Fruit fly (Drosophila melanogaster) whole organism, adult: ENCODE results near the gene CG31021.

ENCODE experiments used
- CG11617 ChIP-seq: fragments of 200-800 bp; sonication (Bioruptor generic); optimal IDR thresholded peaks from 2 replicates; lab custom pipeline; 2017; ENCODE audit warnings: mild to moderate bottlenecking, missing biosample characterization, missing genetic modification reagents, missing genetic modification characterization
- CG12768 ChIP-seq: fragments of 200-800 bp; sonication (Bioruptor generic); optimal IDR thresholded peaks from 2 replicates; lab custom pipeline; 2017; ENCODE audit warnings: missing biosample characterization, missing genetic modification characterization, mild to moderate bottlenecking, moderate library complexity, missing genetic modification reagents
- CG33017 ChIP-seq: fragments of 200-800 bp; sonication (Bioruptor generic); optimal IDR thresholded peaks from 2 replicates; lab custom pipeline; 2018; ENCODE audit warnings: missing biosample characterization, mild to moderate bottlenecking, missing genetic modification characterization, moderate library complexity
- CG5204 ChIP-seq: fragments of 200-800 bp; sonication (Bioruptor generic); optimal IDR thresholded peaks from 2 replicates; lab custom pipeline; 2016; ENCODE audit warnings: missing biosample characterization, missing genetic modification characterization
- Clk ChIP-seq: fragments of 200-800 bp; sonication (Bioruptor generic); optimal IDR thresholded peaks from 2 replicates; lab custom pipeline; 2017; ENCODE audit warnings: missing biosample characterization, missing genetic modification characterization
- Hr96 ChIP-seq: fragments of 200-800 bp; sonication (Bioruptor generic); optimal IDR thresholded peaks from 2 replicates; lab custom pipeline; 2016; ENCODE audit warnings: missing biosample characterization, missing genetic modification characterization
- cic ChIP-seq: fragments of 200-800 bp; sonication (Bioruptor generic); optimal IDR thresholded peaks from 2 replicates; lab custom pipeline; 2017; ENCODE audit warnings: missing biosample characterization, mild to moderate bottlenecking, missing genetic modification characterization, moderate library complexity
- kay ChIP-seq: fragments of 200-800 bp; sonication (Bioruptor generic); peaks from one replicate; lab custom pipeline; 2016; ENCODE audit warnings: missing biosample characterization, missing genetic modification characterization, borderline replicate concordance
- ovo ChIP-seq: fragments of 200-800 bp; sonication (Bioruptor generic); optimal IDR thresholded peaks from 2 replicates; lab custom pipeline; 2016; ENCODE audit warnings: missing biosample characterization, missing genetic modification characterization
- tj ChIP-seq: fragments of 200-800 bp; sonication (Bioruptor generic); optimal IDR thresholded peaks from 3 replicates; lab custom pipeline; 2017; ENCODE audit warnings: missing biosample characterization, mild to moderate bottlenecking, missing genetic modification characterization, moderate library complexity

dm6 chr3R:30563260-30564080, 38.5 kb upstream of the CG31021 start:
- TF ChIP-seq CG11617 (GFP tag; lab: Kevin White, UChicago) (no peak), CG12768 (no peak), CG33017 (tag; lab: Kevin White, UChicago) (no peak), ovo (GFP tag; lab: Kevin White, UChicago) (peak; percentile 55), CG5204 (no peak), cic (no peak), Hr96 (GFP tag; lab: Kevin White, UChicago) (no peak), kay (peak; percentile 29), Clk (no peak), tj (GFP tag; lab: Kevin White, UChicago) (peak; percentile 83)
